Fruit fly (Drosophila melanogaster) whole organism: ENCODE data around the gene CG43367.

Source experiments
- CG8478 ChIP-seq: fragments of >200 bp; optimal IDR thresholded peaks from 2 replicates; lab custom pipeline; 2018; ENCODE audit warnings: inconsistent platforms
- Dll ChIP-seq: fragments of >200 bp; optimal IDR thresholded peaks from 2 replicates; lab custom pipeline; 2017
- pan ChIP-seq: fragments of >200 bp; optimal IDR thresholded peaks from 2 replicates; lab custom pipeline; 2017
- psq ChIP-seq: fragments of >200 bp; optimal IDR thresholded peaks from 2 replicates; lab custom pipeline; 2017
- usp ChIP-seq: fragments of >200 bp; optimal IDR thresholded peaks from 2 replicates; lab custom pipeline; 2017; ENCODE audit warnings: missing biosample characterization, missing genetic modification characterization, mixed read lengths

DNA sequence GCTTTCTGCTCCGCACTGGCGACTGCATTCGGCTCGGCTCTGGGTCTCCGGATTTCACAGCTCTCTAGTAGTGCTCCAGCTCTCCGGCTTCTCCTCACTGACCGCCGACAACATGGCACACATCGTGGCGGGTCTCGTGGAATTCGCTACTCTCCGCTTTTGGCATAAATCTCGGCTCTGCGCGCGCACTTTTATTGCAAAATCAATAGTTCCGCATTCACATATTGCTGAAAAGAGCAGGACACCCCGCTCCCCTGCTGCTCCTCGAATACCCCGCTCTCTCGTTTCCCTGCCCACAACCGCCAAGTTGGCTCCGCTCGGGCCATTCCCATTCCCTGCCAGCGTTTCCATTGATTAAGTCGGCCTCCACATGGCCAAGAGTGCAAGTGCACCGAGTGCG is 8.5 kb upstream of the CG43367 start:
- TF ChIP-seq Dll (lab: Kevin White, UChicago), result no peak
- no peak for TF ChIP-seq pan (lab: Kevin White, UChicago)
- TF ChIP-seq psq (lab: Kevin White, UChicago), result no peak
- TF ChIP-seq usp, result no peak
- TF ChIP-seq CG8478 (lab: Kevin White, UChicago), result no peak
